Worm (Caenorhabditis elegans): ENCODE data around the gene tmed-4.
A peak's percentile ranks its signal among the peaks of the same experiment; 100 is the strongest.

The tmed-4 gene

ce11 chrV:19915973-19916605 is 32.8 kb downstream of the tmed-4 start, which contains the start of the genes chk-2 and Y60A3A.19:
Gene chk-2, minus strand, starts transcription at chrV:19916023.
Gene Y60A3A.19, plus strand, starts transcription at chrV:19916555.
- TF ChIP-seq lin-54 (GFP tag; optimal IDR thresholded peaks at IDR 0.05) (peak; percentile 21), efl-1 (GFP tag; optimal IDR thresholded peaks at IDR 0.05) (peak; percentile 69), madf-8 (GFP tag; conservative IDR thresholded peaks at IDR 0.05) (peak; percentile 44; the same call in 1 of the 2 replicates), dox-1 (GFP tag; IDR thresholded peaks at IDR 0.05) (peak; percentile 31; the same call in 1 of the 2 replicates), xnd-1 (tag; optimal IDR thresholded peaks at IDR 0.05) (peak; percentile 90), F33H1.4 (GFP tag; IDR thresholded peaks at IDR 0.05) (peak; percentile 89), snpc-1.3 (tag; optimal IDR thresholded peaks at IDR 0.05; ENCODE audit: insufficient read depth) (peak; percentile 11), ccch-3 (GFP tag; optimal IDR thresholded peaks at IDR 0.05) (no peak), lsl-1 (GFP tag; optimal IDR thresholded peaks at IDR 0.05) (peak; percentile 94), B0019.2 (GFP tag; conservative IDR thresholded peaks at IDR 0.05) (no peak), ceh-91 (GFP tag; IDR thresholded peaks at IDR 0.05) (peak; percentile 41; the same call in 1 of the 2 replicates), hsf-1 (GFP tag; IDR thresholded peaks at IDR 0.05) (0 out of 2 replicates have a peak, but pooled peaks have one; percentile 16), D2030.7 (GFP tag; IDR thresholded peaks at IDR 0.05) (peak; percentile 68; the same call in 1 of the 2 replicates), rcor-1 (GFP tag; IDR thresholded peaks at IDR 0.05) (0 out of 2 replicates have a peak, but pooled peaks have one; percentile 7), madf-6 (GFP tag; IDR thresholded peaks at IDR 0.05) (peak; percentile 89), gei-17 (GFP tag; optimal IDR thresholded peaks at IDR 0.05) (no peak), bed-1 (GFP tag; IDR thresholded peaks at IDR 0.05) (no peak)

- TF ChIP-seq chd-7 (tag; optimal IDR thresholded peaks at IDR 0.05) (no peak), cebp-1 (GFP tag; IDR thresholded peaks at IDR 0.05) (no peak), cebp-1 (tag; optimal IDR thresholded peaks at IDR 0.05) (peak; percentile 15), let-607 (tag; optimal IDR thresholded peaks at IDR 0.05) (peak; percentile 33 to 41), nfyb-1 (GFP tag; IDR thresholded peaks at IDR 0.05) (peak; percentile 25; the same call in 1 of the 2 replicates), hmg-1.2 (GFP tag; IDR thresholded peaks at IDR 0.05) (no peak)
These were observed 40.0 kb downstream of the tmed-4 start for ce11 chrV:19908854-19909253.

- TF ChIP-seq C17E4.6 (GFP tag; IDR thresholded peaks at IDR 0.05) = no peak
- TF ChIP-seq nhr-80 (tag; optimal IDR thresholded peaks at IDR 0.05) = no peak
These were observed 41.5 kb downstream of the tmed-4 start, which contains the start of gene fars-2 for ce11 chrV:19907365-19907764. Gene fars-2, minus strand, starts transcription at chrV:19907434.

- TF ChIP-seq attf-6 (GFP tag; IDR thresholded peaks at IDR 0.05) (no peak), ztf-6 (GFP tag; IDR thresholded peaks at IDR 0.05) (no peak), Y56A3A.18 (GFP tag; IDR thresholded peaks at IDR 0.05) (no peak), madf-6 (GFP tag; IDR thresholded peaks at IDR 0.05) (no peak), C06A6.2 (GFP tag; conservative IDR thresholded peaks at IDR 0.05) (no peak), ceh-100 (GFP tag; IDR thresholded peaks at IDR 0.05) (no peak), T07F8.4 (tag; optimal IDR thresholded peaks at IDR 0.05) (no peak), mcd-1 (GFP tag; IDR thresholded peaks at IDR 0.05) (no peak), pha-4 (tag; optimal IDR thresholded peaks at IDR 0.05) (no peak), madf-8 (GFP tag; conservative IDR thresholded peaks at IDR 0.05) (no peak), rec-8 (tag; optimal IDR thresholded peaks at IDR 0.05) (no peak), gei-17 (GFP tag; optimal IDR thresholded peaks at IDR 0.05) (no peak), ceh-91 (GFP tag; IDR thresholded peaks at IDR 0.05) (no peak), ztf-22 (GFP tag; optimal IDR thresholded peaks at IDR 0.05) (no peak), attf-3 (GFP tag; conservative IDR thresholded peaks at IDR 0.05) (no peak), Y79H2A.3 (GFP tag; conservative IDR thresholded peaks at IDR 0.05) (no peak), F55B11.4 (tag; optimal IDR thresholded peaks at IDR 0.05; ENCODE audit: borderline replicate concordance, insufficient read depth) (no peak), ztf-28 (GFP tag; IDR thresholded peaks at IDR 0.05) (no peak), egrh-3 (GFP tag; IDR thresholded peaks at IDR 0.05) (no peak), tlf-1 (GFP tag; optimal IDR thresholded peaks at IDR 0.05) (no peak)
These were observed 42.9 kb downstream of the tmed-4 start for ce11 chrV:19905988-19906387.
